Worm (Caenorhabditis elegans) whole organism, late embryonic: Measurements from ENCODE around the gene col-142.

Source experiments
- C08G9.2 ChIP-seq: sonication (generic microtip); optimal IDR thresholded peaks from 2 replicates; lab custom pipeline; 2016; ENCODE audit warnings: mild to moderate bottlenecking, missing genetic modification characterization, moderate library complexity, missing compliant biosample characterization
- C38D4.7 ChIP-seq: fragments of 200-800 bp; sonication (Bioruptor generic); optimal IDR thresholded peaks from 2 replicates; lab custom pipeline; 2018; ENCODE audit warnings: mild to moderate bottlenecking, missing genetic modification characterization, moderate library complexity, missing compliant biosample characterization
- K02D7.2 ChIP-seq: sonication (generic microtip); optimal IDR thresholded peaks from 2 replicates; lab custom pipeline; 2017; ENCODE audit warnings: mild to moderate bottlenecking, missing genetic modification characterization, missing compliant biosample characterization
- K09A11.1 ChIP-seq: sonication (generic microtip); optimal IDR thresholded peaks from 2 replicates; lab custom pipeline; 2017; ENCODE audit warnings: antibody characterized with exemption, mild to moderate bottlenecking, missing genetic modification characterization, missing compliant biosample characterization; ENCODE audit not compliant: insufficient read depth
- T23F11.4 ChIP-seq: fragments of 200-800 bp; sonication (Bioruptor generic); optimal IDR thresholded peaks from 2 replicates; lab custom pipeline; 2018; ENCODE audit warnings: mild to moderate bottlenecking, missing genetic modification characterization, missing compliant biosample characterization
- Y22D7AL.16 ChIP-seq: sonication (generic microtip); optimal IDR thresholded peaks from 2 replicates; lab custom pipeline; 2016; ENCODE audit warnings: missing genetic modification characterization, missing compliant biosample characterization
- ahr-1 ChIP-seq: sonication (generic microtip); optimal IDR thresholded peaks from 2 replicates; lab custom pipeline; 2016; ENCODE audit warnings: missing genetic modification characterization, missing compliant biosample characterization
- ceh-14 ChIP-seq: sonication (generic microtip); optimal IDR thresholded peaks from 2 replicates; lab custom pipeline; 2016; ENCODE audit warnings: missing genotype, missing genetic modification characterization, missing compliant biosample characterization
- ceh-19 ChIP-seq: fragments of 200-800 bp; sonication (Bioruptor generic); optimal IDR thresholded peaks from 2 replicates; lab custom pipeline; 2018; ENCODE audit warnings: mild to moderate bottlenecking, missing genetic modification characterization, missing compliant biosample characterization
- ceh-22 ChIP-seq: sonication (generic microtip); optimal IDR thresholded peaks from 2 replicates; lab custom pipeline; 2017; ENCODE audit warnings: missing biosample characterization, missing genetic modification characterization
- ceh-24 ChIP-seq: sonication (generic microtip); optimal IDR thresholded peaks from 2 replicates; lab custom pipeline; 2016; ENCODE audit warnings: mild to moderate bottlenecking, missing genetic modification characterization, missing compliant biosample characterization
- ceh-30 ChIP-seq: fragments of 150-350 bp; optimal IDR thresholded peaks from 2 replicates; lab custom pipeline; 2014; ENCODE audit warnings: missing biosample characterization, missing genetic modification characterization
- ceh-34 ChIP-seq: sonication (generic microtip); optimal IDR thresholded peaks from 2 replicates; lab custom pipeline; 2016; ENCODE audit warnings: mild to moderate bottlenecking, missing genetic modification characterization, missing compliant biosample characterization
- ceh-45 ChIP-seq: fragments of 200-800 bp; sonication (Bioruptor generic); IDR thresholded peaks from 2 replicates; pipeline ENCODE4 v1.3.6; 2022; ENCODE audit warnings: missing genetic modification reagents, missing genetic modification characterization, missing compliant biosample characterization
- ceh-48 ChIP-seq: sonication (generic microtip); optimal IDR thresholded peaks from 2 replicates; lab custom pipeline; 2016; ENCODE audit warnings: missing genetic modification characterization, inconsistent platforms, missing compliant biosample characterization
- ceh-6 ChIP-seq: fragments of 200-800 bp; sonication (Bioruptor generic); optimal IDR thresholded peaks from 2 replicates; lab custom pipeline; 2018; ENCODE audit warnings: mild to moderate bottlenecking, missing genetic modification characterization, missing compliant biosample characterization
- ceh-9 ChIP-seq: sonication (generic microtip); optimal IDR thresholded peaks from 2 replicates; lab custom pipeline; 2016; ENCODE audit warnings: mild to moderate bottlenecking, missing genetic modification characterization, inconsistent platforms, missing compliant biosample characterization
- che-1 ChIP-seq: sonication (generic microtip); optimal IDR thresholded peaks from 2 replicates; lab custom pipeline; 2016; ENCODE audit warnings: mild to moderate bottlenecking, missing genetic modification characterization, missing compliant biosample characterization
- elt-2 ChIP-seq: sonication (generic microtip); optimal IDR thresholded peaks from 2 replicates; lab custom pipeline; 2016; ENCODE audit warnings: missing genetic modification reagents, missing genetic modification characterization, missing compliant biosample characterization
- elt-4 ChIP-seq: sonication (generic microtip); optimal IDR thresholded peaks from 2 replicates; lab custom pipeline; 2016; ENCODE audit warnings: missing genetic modification characterization, missing compliant biosample characterization
- eyg-1 ChIP-seq: sonication (generic microtip); optimal IDR thresholded peaks from 2 replicates; lab custom pipeline; 2016; ENCODE audit warnings: missing genotype, missing genetic modification characterization, missing compliant biosample characterization
- fax-1 ChIP-seq: sonication (generic microtip); optimal IDR thresholded peaks from 2 replicates; lab custom pipeline; 2016; ENCODE audit warnings: missing genotype, missing genetic modification characterization, missing compliant biosample characterization
- fkh-10 ChIP-seq: fragments of 150-350 bp; optimal IDR thresholded peaks from 2 replicates; lab custom pipeline; 2014; ENCODE audit warnings: missing biosample characterization, missing genetic modification reagents, missing genetic modification characterization
- fkh-6 ChIP-seq: sonication (generic microtip); optimal IDR thresholded peaks from 2 replicates; lab custom pipeline; 2016; ENCODE audit warnings: missing genetic modification characterization, missing compliant biosample characterization
- gmeb-2 ChIP-seq: sonication (generic microtip); optimal IDR thresholded peaks from 2 replicates; lab custom pipeline; 2016; ENCODE audit warnings: missing genetic modification characterization, inconsistent platforms, missing compliant biosample characterization
- hlh-13 ChIP-seq: fragments of 200-800 bp; sonication (Bioruptor generic); optimal IDR thresholded peaks from 2 replicates; lab custom pipeline; 2018; ENCODE audit warnings: mild to moderate bottlenecking, missing genetic modification characterization, missing compliant biosample characterization
- hlh-15 ChIP-seq: sonication (generic microtip); optimal IDR thresholded peaks from 2 replicates; lab custom pipeline; 2016; ENCODE audit warnings: missing genetic modification characterization, missing compliant biosample characterization
- hlh-6 ChIP-seq: sonication (generic microtip); optimal IDR thresholded peaks from 2 replicates; lab custom pipeline; 2016; ENCODE audit warnings: missing genotype, missing genetic modification characterization, missing compliant biosample characterization
- madf-2 ChIP-seq: sonication (generic microtip); optimal IDR thresholded peaks from 2 replicates; lab custom pipeline; 2017; ENCODE audit warnings: missing genetic modification characterization, missing compliant biosample characterization
- mec-3 ChIP-seq: sonication (generic microtip); optimal IDR thresholded peaks from 2 replicates; lab custom pipeline; 2016; ENCODE audit warnings: borderline replicate concordance, missing genetic modification characterization, missing compliant biosample characterization
- nfya-1 ChIP-seq: sonication (generic microtip); optimal IDR thresholded peaks from 2 replicates; lab custom pipeline; 2017; ENCODE audit warnings: missing genetic modification characterization, mild to moderate bottlenecking, missing compliant biosample characterization, antibody characterized with exemption, moderate library complexity
- nhr-11 ChIP-seq: fragments of 150-350 bp; optimal IDR thresholded peaks from 2 replicates; lab custom pipeline; 2014; ENCODE audit warnings: missing biosample characterization, missing genetic modification characterization
- npax-4 ChIP-seq: sonication (generic microtip); optimal IDR thresholded peaks from 2 replicates; lab custom pipeline; 2016; ENCODE audit warnings: missing genetic modification characterization, missing compliant biosample characterization
- pag-3 ChIP-seq: sonication (generic microtip); optimal IDR thresholded peaks from 2 replicates; lab custom pipeline; 2016; ENCODE audit warnings: missing compliant biosample characterization, missing genetic modification characterization, borderline replicate concordance
- pat-9 ChIP-seq: fragments of 200-800 bp; sonication (Bioruptor generic); optimal IDR thresholded peaks from 2 replicates; lab custom pipeline; 2018; ENCODE audit warnings: mild to moderate bottlenecking, missing genetic modification characterization, moderate library complexity, missing compliant biosample characterization
- pax-1 ChIP-seq: fragments of 150-350 bp; optimal IDR thresholded peaks from 2 replicates; lab custom pipeline; 2014; ENCODE audit warnings: missing biosample characterization, missing genetic modification characterization
- pqm-1 ChIP-seq: sonication (generic microtip); optimal IDR thresholded peaks from 2 replicates; lab custom pipeline; 2016; ENCODE audit warnings: missing genetic modification characterization, missing compliant biosample characterization
- pros-1 ChIP-seq: fragments of 150-350 bp; optimal IDR thresholded peaks from 2 replicates; lab custom pipeline; 2014; ENCODE audit warnings: missing biosample characterization, missing genetic modification reagents, missing genetic modification characterization
- ref-2 ChIP-seq: sonication (generic microtip); optimal IDR thresholded peaks from 2 replicates; lab custom pipeline; 2016; ENCODE audit warnings: missing genetic modification characterization, missing compliant biosample characterization
- rnt-1 ChIP-seq: sonication (generic microtip); optimal IDR thresholded peaks from 2 replicates; lab custom pipeline; 2016; ENCODE audit warnings: missing genetic modification characterization, missing compliant biosample characterization
- sdc-2 ChIP-seq: sonication (generic microtip); optimal IDR thresholded peaks from 2 replicates; lab custom pipeline; 2016; ENCODE audit warnings: missing genotype, missing genetic modification characterization, missing compliant biosample characterization
- sox-2 ChIP-seq: fragments of 200-800 bp; sonication (Bioruptor generic); IDR thresholded peaks from 2 replicates; pipeline ENCODE4 v1.3.6; 2022; ENCODE audit warnings: missing genetic modification reagents, missing genetic modification characterization, missing compliant biosample characterization
- tbx-7 ChIP-seq: sonication (generic microtip); optimal IDR thresholded peaks from 2 replicates; lab custom pipeline; 2016; ENCODE audit warnings: missing genotype, missing genetic modification characterization, missing compliant biosample characterization
- ttx-3 ChIP-seq: sonication (generic microtip); optimal IDR thresholded peaks from 2 replicates; lab custom pipeline; 2016; ENCODE audit warnings: missing genetic modification reagents, missing genetic modification characterization, missing compliant biosample characterization
- unc-3 ChIP-seq, 2 experiments: fragments of 200-800 bp in 1 of 2; sonication (Bioruptor generic) in 1 of 2; sonication (generic microtip) in 1 of 2; conservative IDR thresholded peaks in 1 of 2; optimal IDR thresholded peaks in 1 of 2; 2 replicates each; pipeline versions ENCODE4 v1.3.6 to Lab custom; 2016 to 2022; ENCODE audit warnings: missing compliant biosample characterization in 2 of 2, missing genetic modification characterization in 2 of 2, missing genetic modification reagents in 1 of 2
- unc-42 ChIP-seq: sonication (generic microtip); optimal IDR thresholded peaks from 2 replicates; lab custom pipeline; 2016; ENCODE audit warnings: missing genotype, missing genetic modification characterization, missing compliant biosample characterization
- unc-86 ChIP-seq: sonication (generic microtip); optimal IDR thresholded peaks from 2 replicates; lab custom pipeline; 2016; ENCODE audit warnings: missing genetic modification characterization, missing compliant biosample characterization
- zip-5 ChIP-seq: sonication (generic microtip); optimal IDR thresholded peaks from 2 replicates; lab custom pipeline; 2016; ENCODE audit warnings: missing genetic modification characterization, missing compliant biosample characterization
- ztf-16 ChIP-seq: sonication (generic microtip); optimal IDR thresholded peaks from 2 replicates; lab custom pipeline; 2017; ENCODE audit warnings: missing genetic modification characterization, missing compliant biosample characterization

col-142 gene

DNA sequence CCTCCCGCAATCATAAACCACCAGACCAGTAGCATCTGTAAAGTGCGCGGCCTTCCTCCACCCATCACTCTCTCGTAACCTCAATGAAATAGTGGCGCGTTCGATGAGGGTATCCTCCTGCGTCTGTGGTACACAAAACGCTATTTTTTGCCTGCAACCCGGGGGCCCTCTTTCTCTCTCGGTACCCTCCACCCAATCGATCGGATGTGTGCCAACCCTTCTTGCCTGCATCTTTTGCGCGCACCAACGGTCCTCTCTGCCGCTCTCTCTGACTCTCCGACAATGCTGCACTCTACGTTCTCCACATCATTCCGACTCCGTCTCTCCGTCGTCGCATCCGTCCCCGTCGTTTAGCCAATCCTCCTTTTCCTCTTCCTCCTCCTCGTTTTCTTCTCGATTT is 48.5 kb downstream of the col-142 start (continued):
- peak; percentile 31 for TF ChIP-seq ztf-16 (tag; lab: Kevin White, UChicago)
- peak; percentile 54 for TF ChIP-seq C08G9.2 (tag; lab: Kevin White, UChicago)
- peak; percentile 80 for TF ChIP-seq ceh-14 (tag; lab: Kevin White, UChicago)
- peak; percentile 20 for TF ChIP-seq pqm-1 (tag; lab: Kevin White, UChicago)
- no peak for TF ChIP-seq ceh-9 (tag; lab: Kevin White, UChicago)
- TF ChIP-seq nhr-11 (tag; lab: Kevin White, UChicago) = no peak
- no peak for TF ChIP-seq C38D4.7 (GFP tag; lab: Kevin White, UChicago)
- no peak for TF ChIP-seq fkh-6
- TF ChIP-seq ttx-3 (tag; lab: Kevin White, UChicago) = no peak
- TF ChIP-seq pax-1 (tag; lab: Kevin White, UChicago) = peak; percentile 35
- no peak for TF ChIP-seq K09A11.1
- TF ChIP-seq ceh-48 (tag; lab: Kevin White, UChicago) = peak; percentile 87
- TF ChIP-seq npax-4 = no peak
- TF ChIP-seq hlh-15 (tag; lab: Kevin White, UChicago) = no peak
- TF ChIP-seq fax-1 (tag; lab: Kevin White, UChicago) = peak; percentile 40
- TF ChIP-seq pag-3 (tag; lab: Kevin White, UChicago) = no peak

DNA sequence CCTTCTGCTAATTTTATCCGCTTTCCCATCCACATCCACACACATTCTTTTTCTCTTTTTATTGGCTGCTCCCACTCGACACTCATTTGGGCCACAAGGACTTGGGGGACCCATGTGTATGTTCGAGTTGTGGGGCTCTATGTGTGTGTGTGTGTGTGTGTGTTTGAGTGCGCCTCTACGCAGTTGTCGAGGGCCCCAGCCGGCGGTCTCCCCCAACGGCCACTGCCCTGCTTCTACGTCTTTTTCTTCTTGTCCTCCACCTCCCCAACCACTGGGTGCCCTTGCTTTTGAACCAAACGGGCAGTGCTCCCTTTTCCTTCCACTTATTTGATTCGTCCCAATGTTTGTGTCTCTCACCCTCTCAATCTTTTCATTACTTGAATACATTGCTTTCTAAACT is 49.6 kb downstream of the col-142 start:
- TF ChIP-seq elt-2 (tag; lab: Kevin White, UChicago) (no peak), hlh-15 (tag; lab: Kevin White, UChicago) (no peak), nfya-1 (tag; lab: Kevin White, UChicago) (peak; percentile 38), C08G9.2 (tag; lab: Kevin White, UChicago) (peak; percentile 51), ceh-9 (tag; lab: Kevin White, UChicago) (no peak), C38D4.7 (GFP tag; lab: Kevin White, UChicago) (peak; percentile 27), unc-86 (tag; lab: Kevin White, UChicago) (no peak), ceh-19 (GFP tag; lab: Kevin White, UChicago) (peak; percentile 48), ceh-48 (tag; lab: Kevin White, UChicago) (no peak), ttx-3 (tag; lab: Kevin White, UChicago) (no peak), fkh-10 (GFP tag; lab: Kevin White, UChicago) (no peak), npax-4 (no peak), hlh-6 (peak; percentile 62), zip-5 (tag; lab: Kevin White, UChicago) (no peak), tbx-7 (tag; lab: Kevin White, UChicago) (no peak), ztf-16 (tag; lab: Kevin White, UChicago) (no peak), mec-3 (peak; percentile 19), sdc-2 (peak; percentile 10), che-1 (peak; percentile 5), Y22D7AL.16 (tag; lab: Kevin White, UChicago) (no peak), rnt-1 (tag; lab: Kevin White, UChicago) (peak; percentile 27), sox-2 (GFP tag; lab: Robert Waterston, UW) (0 out of 2 replicates have a peak, but pooled peaks have one; percentile 4), ref-2 (tag; lab: Kevin White, UChicago) (peak; percentile 64), elt-4 (tag; lab: Kevin White, UChicago) (no peak), pros-1 (tag; lab: Kevin White, UChicago) (no peak), ceh-34 (peak; percentile 43), K02D7.2 (tag; lab: Kevin White, UChicago) (no peak), pat-9 (tag; lab: Kevin White, UChicago) (peak; percentile 29), ceh-45 (GFP tag; lab: Robert Waterston, UW) (no peak), ceh-22 (tag; lab: Kevin White, UChicago) (no peak), ahr-1 (tag; lab: Kevin White, UChicago) (no peak), eyg-1 (no peak), ceh-6 (GFP tag; lab: Kevin White, UChicago) (peak; percentile 36), fax-1 (tag; lab: Kevin White, UChicago) (peak; percentile 23), ceh-24 (tag; lab: Kevin White, UChicago) (no peak), gmeb-2 (tag; lab: Kevin White, UChicago) (no peak), ceh-30 (tag; lab: Kevin White, UChicago) (no peak), madf-2 (tag; lab: Kevin White, UChicago) (peak; percentile 46), hlh-13 (no peak), T23F11.4 (GFP tag; lab: Kevin White, UChicago) (peak; percentile 50), unc-42 (tag; lab: Kevin White, UChicago) (peak; percentile 55), K09A11.1 (no peak), unc-3 (GFP tag; conservative IDR thresholded peaks at IDR 0.05; lab: Robert Waterston, UW) (no peak), unc-3 (tag; optimal IDR thresholded peaks at IDR 0.05; lab: Kevin White, UChicago) (no peak)
